Worm (Caenorhabditis elegans) whole organism, L1 larva: ENCODE results near the gene M04G7.1.

Experiments
- elt-2 ChIP-seq: sonication (generic microtip); optimal IDR thresholded peaks from 2 replicates; lab custom pipeline; 2016; ENCODE audit warnings: missing genetic modification characterization, mild to moderate bottlenecking, inconsistent platforms, missing compliant biosample characterization, missing genetic modification reagents
- hlh-17 ChIP-seq: fragments of 200-800 bp; sonication (Bioruptor generic); optimal IDR thresholded peaks from 2 replicates; lab custom pipeline; 2018; ENCODE audit warnings: missing genetic modification characterization, mild to moderate bottlenecking, missing compliant biosample characterization, moderate library complexity, borderline replicate concordance
- lin-35 ChIP-seq, 2 experiments: fragments of 150-350 bp; optimal IDR thresholded peaks; 2 replicates each; lab custom pipeline; 2014; ENCODE audit warnings: missing biosample characterization in 2 of 2, missing genetic modification characterization in 2 of 2, missing genetic modification reagents in 2 of 2
- mab-9 ChIP-seq: fragments of 200-800 bp; sonication (Bioruptor generic); IDR thresholded peaks from 2 replicates; pipeline ENCODE4 v1.3.6; 2022; ENCODE audit warnings: missing genetic modification reagents, missing genetic modification characterization, missing compliant biosample characterization
- nhr-76 ChIP-seq: sonication (generic microtip); optimal IDR thresholded peaks from 2 replicates; lab custom pipeline; 2017; ENCODE audit warnings: missing biosample characterization, missing genetic modification characterization
- nhr-84 ChIP-seq: sonication (generic microtip); optimal IDR thresholded peaks from 2 replicates; lab custom pipeline; 2017; ENCODE audit warnings: missing biosample characterization, missing genetic modification characterization
- nhr-90 ChIP-seq: sonication (generic microtip); optimal IDR thresholded peaks from 2 replicates; lab custom pipeline; 2016; ENCODE audit warnings: mild to moderate bottlenecking, missing genetic modification characterization, missing compliant biosample characterization; ENCODE audit not compliant: poor library complexity
- skn-1 ChIP-seq: fragments of 150-350 bp; optimal IDR thresholded peaks from 2 replicates; lab custom pipeline; 2014; ENCODE audit warnings: missing biosample characterization, missing genetic modification characterization
- ztf-4 ChIP-seq: fragments of 150-350 bp; optimal IDR thresholded peaks from 2 replicates; lab custom pipeline; 2014; ENCODE audit warnings: missing biosample characterization, missing genetic modification characterization

DNA sequence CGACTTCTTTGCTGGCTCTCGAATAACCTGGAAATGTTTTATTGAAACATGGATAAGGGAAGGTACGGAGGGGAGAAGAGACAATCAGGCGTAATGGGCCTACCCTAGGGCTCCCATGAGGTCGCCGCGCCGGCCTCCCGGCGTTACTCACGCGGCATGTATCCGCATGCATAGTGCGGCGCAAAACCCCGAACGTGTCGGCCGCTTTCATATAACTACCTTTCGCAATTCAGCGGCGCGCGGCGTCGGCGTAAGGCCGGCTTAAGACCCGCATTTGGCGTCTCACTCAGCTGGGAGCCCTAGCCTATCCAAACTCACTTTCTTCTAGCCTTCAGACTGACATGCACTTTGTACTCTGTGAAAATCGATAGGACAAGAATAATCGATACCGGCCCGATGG, 6.5 kb downstream of the M04G7.1 start:
- TF ChIP-seq skn-1, result no peak
- TF ChIP-seq nhr-84 (tag; lab: Kevin White, UChicago), result no peak
- no peak for TF ChIP-seq nhr-76 (tag; lab: Kevin White, UChicago)
- TF ChIP-seq hlh-17, result no peak
- TF ChIP-seq ztf-4 (tag; lab: Kevin White, UChicago), result no peak
- no peak for TF ChIP-seq nhr-90 (tag; lab: Kevin White, UChicago)
- no peak for TF ChIP-seq elt-2 (tag; lab: Kevin White, UChicago)
- no peak for TF ChIP-seq lin-35 (GFP tag; optimal IDR thresholded peaks at IDR 0.05; lab: Kevin White, UChicago)
- TF ChIP-seq mab-9 (GFP tag; lab: Robert Waterston, UW), result no peak
